Fruit fly (Drosophila melanogaster) whole organism, embryonic: Measurements from ENCODE around the gene CG46301.

Source experiments
- Bgb ChIP-seq: fragments of 200-800 bp; sonication (Bioruptor generic); IDR thresholded peaks from 2 replicates; pipeline ENCODE4 v1.3.6; 2022; ENCODE audit warnings: missing biosample characterization, missing genetic modification characterization; ENCODE audit not compliant: partially characterized antibody
- CG10462 ChIP-seq: fragments of 200-800 bp; sonication (Bioruptor generic); optimal IDR thresholded peaks from 2 replicates; lab custom pipeline; 2016; ENCODE audit warnings: missing biosample characterization, missing genetic modification characterization
- CG12219 ChIP-seq: fragments of 200-800 bp; sonication (Bioruptor generic); optimal IDR thresholded peaks from 3 replicates; lab custom pipeline; 2018; ENCODE audit warnings: missing biosample characterization, mild to moderate bottlenecking, missing genetic modification characterization
- CG17829 ChIP-seq: fragments of 200-800 bp; optimal IDR thresholded peaks from 2 replicates; lab custom pipeline; 2019; ENCODE audit warnings: missing biosample characterization, mild to moderate bottlenecking, missing genetic modification characterization, moderate library complexity
- CG1792 ChIP-seq: fragments of 200-800 bp; sonication (Bioruptor generic); optimal IDR thresholded peaks from 2 replicates; lab custom pipeline; 2016; ENCODE audit warnings: missing biosample characterization, missing genetic modification characterization
- CG18619 ChIP-seq: fragments of 200-800 bp; sonication (Bioruptor generic); optimal IDR thresholded peaks from 3 replicates; lab custom pipeline; 2017; ENCODE audit warnings: missing biosample characterization, mild to moderate bottlenecking, missing genetic modification characterization
- CG18764 ChIP-seq: fragments of 200-800 bp; sonication (Bioruptor generic); optimal IDR thresholded peaks from 3 replicates; lab custom pipeline; 2016; ENCODE audit warnings: missing biosample characterization, missing genetic modification characterization
- CG2199 ChIP-seq: fragments of 200-800 bp; sonication (Bioruptor generic); IDR thresholded peaks from 3 replicates; pipeline ENCODE4 v1.3.6; 2022; ENCODE audit warnings: missing biosample characterization, missing genetic modification characterization
- CG2678 ChIP-seq: fragments of 200-800 bp; sonication (Bioruptor generic); optimal IDR thresholded peaks from 3 replicates; lab custom pipeline; 2019; ENCODE audit warnings: missing biosample characterization, mild to moderate bottlenecking, missing genetic modification characterization, moderate library complexity
- CG32772 ChIP-seq: fragments of 200-800 bp; sonication (Bioruptor generic); IDR thresholded peaks from 2 replicates; pipeline ENCODE4 v1.3.6; 2022; ENCODE audit warnings: missing biosample characterization, missing genetic modification characterization
- CG3726 ChIP-seq: fragments of 200-800 bp; sonication (Bioruptor generic); IDR thresholded peaks from 3 replicates; pipeline ENCODE4, ENCODE4 v1.3.6; 2022; ENCODE audit warnings: missing biosample characterization, missing genetic modification characterization
- CG4854 ChIP-seq: fragments of 200-800 bp; sonication (Bioruptor generic); optimal IDR thresholded peaks from 2 replicates; lab custom pipeline; 2016; ENCODE audit warnings: missing biosample characterization, missing genetic modification characterization, inconsistent platforms
- CG6175 ChIP-seq: fragments of 200-800 bp; sonication (Bioruptor generic); IDR thresholded peaks from 3 replicates; pipeline ENCODE4 v1.3.6; 2022; ENCODE audit warnings: missing biosample characterization, missing genetic modification characterization
- CG6791 ChIP-seq: fragments of 200-800 bp; sonication (Bioruptor generic); IDR thresholded peaks from 3 replicates; pipeline ENCODE4 v1.3.6; 2022; ENCODE audit warnings: missing biosample characterization, missing genetic modification characterization; ENCODE audit not compliant: partially characterized antibody
- CG8359 ChIP-seq: fragments of 200-800 bp; sonication (Bioruptor generic); optimal IDR thresholded peaks from 2 replicates; lab custom pipeline; 2017; ENCODE audit warnings: missing biosample characterization, mild to moderate bottlenecking, missing genetic modification characterization, borderline replicate concordance
- CG8388 ChIP-seq: fragments of 200-800 bp; sonication (Bioruptor generic); optimal IDR thresholded peaks from 2 replicates; lab custom pipeline; 2019; ENCODE audit warnings: missing biosample characterization, mild to moderate bottlenecking, missing genetic modification characterization, moderate library complexity
- CG8478 ChIP-seq: fragments of >200 bp; optimal IDR thresholded peaks from 2 replicates; lab custom pipeline; 2018
- CG9817 ChIP-seq: fragments of 200-800 bp; sonication (Bioruptor generic); optimal IDR thresholded peaks from 2 replicates; lab custom pipeline; 2018; ENCODE audit warnings: missing biosample characterization, mild to moderate bottlenecking, missing genetic modification characterization, moderate library complexity
- CHES-1-like ChIP-seq: fragments of 200-800 bp; sonication (Bioruptor generic); optimal IDR thresholded peaks from 2 replicates; lab custom pipeline; 2016; ENCODE audit warnings: missing biosample characterization, missing genetic modification characterization
- CTCF ChIP-seq: fragments of 200-800 bp; sonication (Bioruptor generic); optimal IDR thresholded peaks from 2 replicates; lab custom pipeline; 2017; ENCODE audit warnings: missing biosample characterization, mild to moderate bottlenecking, missing genetic modification characterization, moderate library complexity
- D19A ChIP-seq: fragments of 200-800 bp; optimal IDR thresholded peaks from 3 replicates; lab custom pipeline; 2019; ENCODE audit warnings: missing biosample characterization, mild to moderate bottlenecking, missing genetic modification characterization, moderate library complexity
- Dfd ChIP-seq, 2 experiments: fragments of >200 bp; optimal IDR thresholded peaks; 2 replicates each; lab custom pipeline; 2017; ENCODE audit warnings: missing biosample characterization in 2 of 2, missing genetic modification characterization in 2 of 2
- Dip3 ChIP-seq: fragments of 200-800 bp; sonication (Bioruptor generic); optimal IDR thresholded peaks from 3 replicates; lab custom pipeline; 2016; ENCODE audit warnings: missing biosample characterization, missing genetic modification characterization
- E2f1 ChIP-seq: fragments of 200-800 bp; sonication (Bioruptor generic); IDR thresholded peaks from 2 replicates; pipeline ENCODE4 v1.3.6; 2022; ENCODE audit warnings: missing biosample characterization, missing genetic modification characterization
- Eip74EF ChIP-seq, 2 experiments: fragments of 200-800 bp in 1 of 2; fragments of >200 bp in 1 of 2; sonication (Bioruptor generic) in 1 of 2; optimal IDR thresholded peaks; 2 replicates each; lab custom pipeline; 2017 to 2019; ENCODE audit warnings: missing biosample characterization in 2 of 2, missing genetic modification characterization in 2 of 2, mild to moderate bottlenecking in 1 of 2, moderate library complexity in 1 of 2
- Fer2 ChIP-seq: fragments of 200-800 bp; sonication (Bioruptor generic); optimal IDR thresholded peaks from 2 replicates; lab custom pipeline; 2018; ENCODE audit warnings: missing biosample characterization, mild to moderate bottlenecking, missing genetic modification characterization, moderate library complexity
- Hr3 ChIP-seq: fragments of 200-800 bp; sonication (Bioruptor generic); optimal IDR thresholded peaks from 3 replicates; lab custom pipeline; 2016; ENCODE audit warnings: missing biosample characterization, missing genetic modification characterization
- Hr78 ChIP-seq, 2 experiments: fragments of 200-800 bp in 1 of 2; fragments of >200 bp in 1 of 2; sonication (Bioruptor generic) in 1 of 2; optimal IDR thresholded peaks; 2 replicates each; lab custom pipeline; 2017 to 2019; ENCODE audit warnings: missing biosample characterization in 2 of 2, missing genetic modification characterization in 2 of 2, mild to moderate bottlenecking in 1 of 2, moderate library complexity in 1 of 2
- Mad ChIP-seq: fragments of 200-800 bp; sonication (Bioruptor generic); optimal IDR thresholded peaks from 2 replicates; lab custom pipeline; 2016; ENCODE audit warnings: missing biosample characterization, missing genetic modification characterization
- Med ChIP-seq: fragments of 200-800 bp; sonication (Bioruptor generic); peaks from one replicate; lab custom pipeline; 2016; ENCODE audit warnings: missing biosample characterization, missing genetic modification characterization, mild to moderate bottlenecking, inconsistent platforms, moderate library complexity
- NC2α ChIP-seq: fragments of 200-800 bp; sonication (Bioruptor generic); optimal IDR thresholded peaks from 2 replicates; lab custom pipeline; 2016; ENCODE audit warnings: missing biosample characterization, missing genetic modification characterization
- Pdp1 ChIP-seq, 2 experiments: fragments of 200-800 bp; sonication (Bioruptor generic); optimal IDR thresholded peaks; 3 replicates each; lab custom pipeline; 2016; ENCODE audit warnings: missing biosample characterization in 2 of 2, missing genetic modification characterization in 2 of 2, mild to moderate bottlenecking in 1 of 2, moderate library complexity in 1 of 2
- Stat92E ChIP-seq, 3 experiments: fragments of >200 bp in 2 of 3; fragments of 200-800 bp in 1 of 3; sonication (Bioruptor generic) in 1 of 3; optimal IDR thresholded peaks; 2 replicates each; lab custom pipeline; 2017 to 2019; ENCODE audit warnings: missing biosample characterization in 3 of 3, missing genetic modification characterization in 3 of 3, mild to moderate bottlenecking in 1 of 3, moderate library complexity in 1 of 3
- Vsx1 ChIP-seq: fragments of 200-800 bp; sonication (Bioruptor generic); optimal IDR thresholded peaks from 2 replicates; lab custom pipeline; 2017; ENCODE audit warnings: missing biosample characterization, mild to moderate bottlenecking, missing genetic modification characterization, missing genetic modification reagents
- az2 ChIP-seq: fragments of 200-800 bp; sonication (Bioruptor generic); optimal IDR thresholded peaks from 3 replicates; lab custom pipeline; 2016; ENCODE audit warnings: missing biosample characterization, missing genetic modification characterization
- bab2 ChIP-seq: fragments of 200-800 bp; sonication (Bioruptor generic); optimal IDR thresholded peaks from 2 replicates; lab custom pipeline; 2016; ENCODE audit warnings: missing biosample characterization, missing genetic modification characterization
- br ChIP-seq: fragments of >200 bp; optimal IDR thresholded peaks from 2 replicates; lab custom pipeline; 2017
- cato ChIP-seq: fragments of 200-800 bp; sonication (Bioruptor generic); optimal IDR thresholded peaks from 2 replicates; lab custom pipeline; 2016; ENCODE audit warnings: missing biosample characterization, missing genetic modification characterization, borderline replicate concordance
- crol ChIP-seq: fragments of 200-800 bp; sonication (Bioruptor generic); IDR thresholded peaks from 2 replicates; pipeline ENCODE4 v1.3.6; 2022; ENCODE audit warnings: missing biosample characterization, missing genetic modification characterization
- dysf ChIP-seq: fragments of 200-800 bp; sonication (Bioruptor generic); IDR thresholded peaks from 3 replicates; pipeline ENCODE4 v1.3.6; 2022; ENCODE audit warnings: missing biosample characterization, missing genetic modification characterization
- eve ChIP-seq, 2 experiments: fragments of >200 bp; optimal IDR thresholded peaks; 2 replicates each; lab custom pipeline; 2017; ENCODE audit warnings: missing biosample characterization in 2 of 2, missing genetic modification characterization in 2 of 2
- hb ChIP-seq: fragments of 200-800 bp; sonication (Bioruptor generic); IDR thresholded peaks from 3 replicates; pipeline ENCODE4 v1.3.6; 2022; ENCODE audit warnings: missing biosample characterization, missing genetic modification characterization; ENCODE audit not compliant: partially characterized antibody
- lilli ChIP-seq: fragments of 200-800 bp; sonication (Bioruptor generic); optimal IDR thresholded peaks from 3 replicates; lab custom pipeline; 2016; ENCODE audit warnings: missing biosample characterization, missing genetic modification characterization
- lola ChIP-seq, 3 experiments: fragments of >200 bp in 2 of 3; fragments of 200-800 bp in 1 of 3; sonication (Bioruptor generic) in 1 of 3; optimal IDR thresholded peaks; 2 replicates each; lab custom pipeline; 2017 to 2019; ENCODE audit warnings: missing biosample characterization in 3 of 3, missing genetic modification characterization in 3 of 3, mild to moderate bottlenecking in 1 of 3, moderate library complexity in 1 of 3
- luna ChIP-seq: fragments of 200-800 bp; sonication (Bioruptor generic); optimal IDR thresholded peaks from 2 replicates; lab custom pipeline; 2016; ENCODE audit warnings: missing biosample characterization, missing genetic modification characterization
- mld ChIP-seq: fragments of 200-800 bp; sonication (Bioruptor generic); IDR thresholded peaks from 3 replicates; pipeline ENCODE4 v1.3.6; 2022; ENCODE audit warnings: missing biosample characterization, missing genetic modification characterization; ENCODE audit not compliant: partially characterized antibody
- nmo ChIP-seq: fragments of 200-800 bp; sonication (Bioruptor generic); optimal IDR thresholded peaks from 2 replicates; lab custom pipeline; 2018; ENCODE audit warnings: missing biosample characterization, mild to moderate bottlenecking, missing genetic modification characterization, moderate library complexity
- psq ChIP-seq: fragments of 200-800 bp; sonication (Bioruptor generic); optimal IDR thresholded peaks from 2 replicates; lab custom pipeline; 2017; ENCODE audit warnings: missing biosample characterization, missing genetic modification characterization
- schlank ChIP-seq: fragments of 200-800 bp; sonication (Bioruptor generic); optimal IDR thresholded peaks from 2 replicates; lab custom pipeline; 2018; ENCODE audit warnings: missing biosample characterization, mild to moderate bottlenecking, missing genetic modification characterization
- sim ChIP-seq: fragments of 200-800 bp; sonication (Bioruptor generic); IDR thresholded peaks from 2 replicates; pipeline ENCODE4 v1.3.6; 2022; ENCODE audit warnings: missing biosample characterization, missing genetic modification characterization
- so ChIP-seq: fragments of 200-800 bp; sonication (Bioruptor generic); IDR thresholded peaks from 3 replicates; pipeline ENCODE4 v1.3.6; 2022; ENCODE audit warnings: missing biosample characterization, missing genetic modification characterization
- tup ChIP-seq: fragments of 200-800 bp; sonication (Bioruptor generic); optimal IDR thresholded peaks from 2 replicates; lab custom pipeline; 2016; ENCODE audit warnings: missing biosample characterization, mild to moderate bottlenecking, missing genetic modification characterization, moderate library complexity

CG46301 gene

dm6 chr2L:14141238-14141637 is 37.3 kb downstream of the CG46301 start:
- TF ChIP-seq CG17829 (tag; lab: Kevin White, UChicago) (no peak), dysf (GFP tag; lab: Robert Waterston, UW) (peak; percentile 56; the same call in 2 of the 3 replicates), Dip3 (GFP tag; lab: Kevin White, UChicago) (no peak), Hr3 (no peak), CG2199 (GFP tag; lab: Robert Waterston, UW) (no peak), Med (GFP tag; lab: Kevin White, UChicago) (peak; percentile 85), CG12219 (no peak), CG6175 (GFP tag; lab: Robert Waterston, UW) (no peak), Pdp1 (GFP tag; optimal IDR thresholded peaks at IDR 0.05; lab: Kevin White, UChicago) (no peak), br (no peak), CTCF (GFP tag; lab: Kevin White, UChicago) (no peak), tup (GFP tag; lab: Kevin White, UChicago) (no peak), Mad (GFP tag; lab: Kevin White, UChicago) (no peak), Hr78 (GFP tag; optimal IDR thresholded peaks at IDR 0.05; lab: Kevin White, UChicago) (no peak), CG1792 (GFP tag; lab: Kevin White, UChicago) (no peak), luna (GFP tag; lab: Kevin White, UChicago) (no peak), CG4854 (GFP tag; lab: Kevin White, UChicago) (no peak), Dfd (GFP tag; optimal IDR thresholded peaks at IDR 0.05; lab: Kevin White, UChicago) (no peak), CG18764 (GFP tag; lab: Kevin White, UChicago) (no peak), az2 (GFP tag; lab: Kevin White, UChicago) (peak; percentile 17), CHES-1-like (GFP tag; lab: Kevin White, UChicago) (no peak), CG8478 (lab: Kevin White, UChicago) (no peak), E2f1 (no peak), lola (GFP tag; optimal IDR thresholded peaks at IDR 0.05; lab: Kevin White, UChicago) (no peak), CG10462 (GFP tag; lab: Kevin White, UChicago) (no peak), CG9817 (tag; lab: Kevin White, UChicago) (peak; percentile 8), Eip74EF (GFP tag; optimal IDR thresholded peaks at IDR 0.05; lab: Kevin White, UChicago) (no peak), bab2 (GFP tag; lab: Kevin White, UChicago) (no peak), crol (no peak), Bgb (GFP tag; lab: Robert Waterston, UW) (no peak), Vsx1 (GFP tag; lab: Kevin White, UChicago) (no peak), CG6791 (GFP tag; lab: Robert Waterston, UW) (no peak), CG8359 (GFP tag; lab: Kevin White, UChicago) (no peak), so (GFP tag; lab: Robert Waterston, UW) (no peak), mld (GFP tag; lab: Robert Waterston, UW) (no peak), CG3726 (GFP tag; lab: Robert Waterston, UW) (no peak), sim (GFP tag; lab: Robert Waterston, UW) (no peak), nmo (GFP tag; lab: Kevin White, UChicago) (peak; percentile 17), eve (GFP tag; optimal IDR thresholded peaks at IDR 0.05; lab: Kevin White, UChicago) (no peak), CG32772 (GFP tag; lab: Robert Waterston, UW) (0 out of 2 replicates have a peak, but pooled peaks have one; percentile 15), psq (GFP tag; lab: Kevin White, UChicago) (no peak), schlank (no peak), CG8388 (GFP tag; lab: Kevin White, UChicago) (no peak), D19A (tag; lab: Kevin White, UChicago) (no peak), NC2α (GFP tag; lab: Kevin White, UChicago) (no peak), Fer2 (no peak), hb (GFP tag; lab: Robert Waterston, UW) (no peak), cato (GFP tag; lab: Kevin White, UChicago) (no peak), CG18619 (GFP tag; lab: Kevin White, UChicago) (peak; percentile 31), Stat92E (GFP tag; optimal IDR thresholded peaks at IDR 0.05; lab: Kevin White, UChicago) (no peak), CG2678 (tag; lab: Kevin White, UChicago) (peak; percentile 75), lilli (peak; percentile 49)
